Worm (Caenorhabditis elegans): ENCODE results near the gene oig-5.

oig-5 gene

DNA sequence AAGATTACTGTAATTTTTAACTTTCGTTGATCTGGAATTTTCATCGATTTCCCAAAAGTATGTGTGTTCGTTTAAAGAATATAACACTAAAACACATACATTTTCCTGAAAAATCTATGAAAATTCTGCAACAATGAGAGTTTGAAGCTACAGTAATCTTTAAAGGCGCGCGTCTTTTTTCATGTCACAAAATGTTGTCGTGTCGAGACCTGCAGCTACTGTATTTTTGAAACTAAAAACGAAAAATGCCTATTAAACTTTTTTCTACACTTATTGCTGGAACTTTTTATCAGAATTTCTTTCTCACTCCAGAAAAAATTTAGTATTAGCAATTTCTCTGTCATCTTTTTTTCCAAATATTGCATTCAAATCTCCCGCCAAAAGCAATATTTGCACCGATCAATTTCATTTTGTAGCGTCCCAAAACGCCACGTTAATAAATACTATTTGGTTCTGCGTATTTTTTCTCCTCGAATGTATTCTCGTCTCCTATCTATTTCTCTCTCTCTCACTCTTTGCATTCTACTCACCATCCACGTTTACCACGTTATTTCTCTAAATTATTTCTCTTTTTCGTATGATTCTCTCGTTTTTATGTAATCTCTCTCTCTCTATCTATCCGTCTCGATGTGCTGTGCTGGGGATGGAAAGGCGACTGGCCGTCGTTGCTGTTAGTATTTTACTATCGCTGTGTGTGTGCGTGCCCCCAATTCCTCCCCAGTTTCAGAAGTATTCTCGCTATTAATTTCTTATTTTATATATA, 20.4 kb upstream of the oig-5 start, which contains the start of gene melo-1:
Gene melo-1 (plus strand): TSS at position 658 of the 763 bp plus-strand sequence.
- TF ChIP-seq ceh-19 (GFP tag; optimal IDR thresholded peaks at IDR 0.05) (peak; percentile 11), K09A11.1 (tag; optimal IDR thresholded peaks at IDR 0.05; ENCODE audit: insufficient read depth) (no peak), pax-1 (tag; optimal IDR thresholded peaks at IDR 0.05) (no peak), unc-42 (tag; optimal IDR thresholded peaks at IDR 0.05) (peak; percentile 51), odd-2 (tag; optimal IDR thresholded peaks at IDR 0.05) (no peak), ceh-31 (tag; optimal IDR thresholded peaks at IDR 0.05) (no peak), unc-55 (GFP tag; optimal IDR thresholded peaks at IDR 0.05) (peak; percentile 42), ceh-2 (tag; optimal IDR thresholded peaks at IDR 0.05) (no peak), nfya-1 (tag; optimal IDR thresholded peaks at IDR 0.05) (peak; percentile 60)

DNA sequence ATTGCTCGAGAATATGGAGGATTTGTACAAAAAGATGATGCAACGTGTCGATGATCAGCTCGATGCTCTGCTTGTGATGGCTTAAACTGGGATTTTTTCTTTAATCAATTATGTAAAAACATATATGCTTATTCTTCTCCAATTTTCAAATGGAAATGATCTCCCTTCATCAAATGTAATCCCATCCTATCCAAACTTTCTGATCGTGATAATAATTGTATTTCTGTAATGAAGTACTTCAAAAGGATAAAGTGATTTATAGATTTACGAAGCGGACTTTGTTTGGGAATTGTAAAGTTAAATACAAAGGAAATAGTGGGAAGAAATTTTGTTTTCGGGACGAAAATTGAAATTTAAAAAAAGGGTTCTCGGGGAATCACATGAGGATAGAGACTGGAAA, 16.4 kb upstream of the oig-5 start:
- TF ChIP-seq ceh-22 (tag; optimal IDR thresholded peaks at IDR 0.05) (no peak), ama-1 (optimal IDR thresholded peaks at IDR 0.05) (peak; percentile 13), syd-9 (tag; optimal IDR thresholded peaks at IDR 0.05) (no peak), rnt-1 (tag; optimal IDR thresholded peaks at IDR 0.05) (no peak), K09A11.1 (tag; optimal IDR thresholded peaks at IDR 0.05; ENCODE audit: insufficient read depth) (no peak), nfya-1 (tag; optimal IDR thresholded peaks at IDR 0.05) (no peak), ceh-34 (tag; optimal IDR thresholded peaks at IDR 0.05) (no peak), pag-3 (tag; optimal IDR thresholded peaks at IDR 0.05; ENCODE audit: borderline replicate concordance) (no peak)

DNA sequence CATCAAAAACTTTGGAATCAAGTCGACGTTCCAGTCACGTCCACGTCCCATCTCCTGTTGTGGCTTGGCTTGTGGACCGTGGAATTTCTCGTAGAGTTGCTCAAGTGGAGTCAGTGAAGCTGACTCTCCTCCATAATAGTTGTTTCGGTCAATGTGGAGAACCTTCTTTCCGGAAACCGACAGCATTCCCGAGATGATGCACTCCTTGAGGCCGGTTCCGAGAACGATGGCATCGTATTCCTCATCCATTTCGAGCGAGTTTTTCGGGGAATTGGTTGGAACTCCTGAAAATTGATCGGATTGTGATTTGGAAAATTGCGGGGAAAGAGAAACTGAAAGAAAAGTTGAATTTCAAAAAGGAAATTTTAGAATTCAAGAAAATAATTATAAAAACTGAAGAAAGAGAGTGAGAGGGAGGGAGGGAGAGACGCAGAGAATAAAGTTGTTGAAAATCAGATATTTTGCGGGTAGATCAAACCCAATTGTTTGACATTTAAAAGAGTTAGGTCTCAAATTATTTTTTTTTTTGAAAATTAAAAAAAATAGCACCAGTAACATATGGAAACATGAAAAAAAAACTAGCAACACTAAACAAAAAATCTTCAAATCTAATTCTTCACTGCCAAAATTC, 14.3 kb upstream of the oig-5 start, which contains the start of gene gdi-1:
Gene gdi-1 (minus strand): TSS at position 286 of the 631 bp plus-strand sequence.
- TF ChIP-seq lim-6 (tag; optimal IDR thresholded peaks at IDR 0.05) (no peak), odd-2 (tag; optimal IDR thresholded peaks at IDR 0.05) (no peak), dve-1 (tag; optimal IDR thresholded peaks at IDR 0.05) (no peak), pqm-1 (tag; optimal IDR thresholded peaks at IDR 0.05) (no peak), ets-4 (tag; optimal IDR thresholded peaks at IDR 0.05) (no peak), nfya-1 (tag; optimal IDR thresholded peaks at IDR 0.05) (no peak), sox-4 (tag; optimal IDR thresholded peaks at IDR 0.05) (no peak), ceh-30 (tag; optimal IDR thresholded peaks at IDR 0.05) (no peak), ceh-19 (GFP tag; optimal IDR thresholded peaks at IDR 0.05) (no peak), mec-3 (tag; optimal IDR thresholded peaks at IDR 0.05; ENCODE audit: borderline replicate concordance) (no peak), zip-5 (tag; optimal IDR thresholded peaks at IDR 0.05) (no peak), pat-9 (tag; optimal IDR thresholded peaks at IDR 0.05) (no peak), nhr-11 (tag; optimal IDR thresholded peaks at IDR 0.05) (no peak), pros-1 (tag; optimal IDR thresholded peaks at IDR 0.05) (no peak)

DNA sequence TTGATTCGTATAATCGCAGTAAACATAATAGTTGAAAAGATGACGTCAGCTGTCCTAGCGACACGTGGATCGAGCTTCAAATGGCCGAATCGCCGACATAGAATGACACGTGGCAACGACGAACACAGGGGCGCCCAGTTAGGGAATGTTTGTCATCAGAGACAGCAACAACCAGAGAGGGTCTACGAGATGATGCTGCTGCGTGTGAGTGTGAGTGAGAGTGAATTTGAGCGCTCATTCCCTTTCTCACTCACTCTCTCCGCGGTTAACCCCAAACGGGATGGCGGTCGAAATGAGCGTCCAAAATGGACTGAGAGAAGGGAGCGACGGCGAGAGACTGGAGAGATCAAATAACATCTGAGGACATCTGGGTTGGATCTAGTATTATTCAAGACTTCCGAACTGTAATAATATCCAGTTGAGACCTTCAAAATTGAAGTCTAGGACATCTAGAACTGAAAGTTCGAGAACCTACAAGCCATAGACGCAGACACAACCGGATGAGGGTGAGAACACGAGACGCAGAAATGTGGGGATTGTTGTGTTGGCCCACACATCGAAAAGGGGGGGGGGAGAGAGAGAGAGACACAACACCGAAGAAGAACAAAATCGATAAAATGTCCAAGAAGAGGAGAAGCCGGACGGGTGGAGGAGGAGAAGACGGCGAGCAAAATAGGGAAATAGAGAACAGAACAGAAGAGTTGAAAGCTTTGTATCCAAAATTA, 12.9 kb upstream of the oig-5 start:
- TF ChIP-seq ceh-9 (tag; optimal IDR thresholded peaks at IDR 0.05) (no peak), dve-1 (tag; optimal IDR thresholded peaks at IDR 0.05) (no peak), ref-2 (tag; optimal IDR thresholded peaks at IDR 0.05) (peak; percentile 59), tbx-7 (tag; optimal IDR thresholded peaks at IDR 0.05) (no peak), ceh-30 (tag; optimal IDR thresholded peaks at IDR 0.05) (no peak), fkh-10 (GFP tag; optimal IDR thresholded peaks at IDR 0.05) (peak; percentile 34), sox-2 (GFP tag; IDR thresholded peaks at IDR 0.05) (no peak), rnt-1 (tag; optimal IDR thresholded peaks at IDR 0.05) (peak; percentile 61), C38D4.7 (GFP tag; optimal IDR thresholded peaks at IDR 0.05) (peak; percentile 1), ets-4 (tag; optimal IDR thresholded peaks at IDR 0.05) (peak; percentile 51), nfya-1 (tag; optimal IDR thresholded peaks at IDR 0.05) (peak; percentile 75), ama-1 (optimal IDR thresholded peaks at IDR 0.05) (no peak), ceh-31 (tag; optimal IDR thresholded peaks at IDR 0.05) (peak; percentile 63), ceh-14 (tag; optimal IDR thresholded peaks at IDR 0.05) (peak; percentile 7), ceh-19 (GFP tag; optimal IDR thresholded peaks at IDR 0.05) (peak; percentile 50), fkh-6 (tag; optimal IDR thresholded peaks at IDR 0.05) (no peak), pros-1 (tag; optimal IDR thresholded peaks at IDR 0.05) (peak; percentile 2), pha-4 (tag; optimal IDR thresholded peaks at IDR 0.05) (no peak), hlh-30 (tag; optimal IDR thresholded peaks at IDR 0.05; ENCODE audit: insufficient read depth) (peak; percentile 21), ceh-6 (GFP tag; optimal IDR thresholded peaks at IDR 0.05) (peak; percentile 27), ceh-34 (tag; optimal IDR thresholded peaks at IDR 0.05) (peak; percentile 74), ceh-48 (tag; optimal IDR thresholded peaks at IDR 0.05) (peak; percentile 94), unc-42 (tag; optimal IDR thresholded peaks at IDR 0.05) (no peak), tbx-2 (tag; optimal IDR thresholded peaks at IDR 0.05) (peak; percentile 36), lin-11 (tag; optimal IDR thresholded peaks at IDR 0.05) (no peak), ceh-18 (tag; optimal IDR thresholded peaks at IDR 0.05) (peak; percentile 30)
